Worm (Caenorhabditis elegans) whole organism, midembryonic: ENCODE data around the gene ZK596.3.

Source experiments
- T22C8.4 ChIP-seq: fragments of 200-800 bp; sonication (Bioruptor generic); IDR thresholded peaks from 2 replicates; pipeline ENCODE4 v1.3.6; 2022; ENCODE audit warnings: missing genetic modification characterization, missing compliant biosample characterization
- cog-1 ChIP-seq: sonication (generic microtip); optimal IDR thresholded peaks from 2 replicates; lab custom pipeline; 2016; ENCODE audit warnings: missing genetic modification characterization, missing compliant biosample characterization
- flt-1 ChIP-seq: fragments of 200-800 bp; sonication (Bioruptor generic); IDR thresholded peaks from 2 replicates; pipeline ENCODE4 v1.3.6; 2022; ENCODE audit warnings: missing genetic modification characterization, missing compliant biosample characterization
- klf-2 ChIP-seq: fragments of 200-800 bp; sonication (Bioruptor generic); conservative IDR thresholded peaks from 2 replicates; pipeline ENCODE4 v1.3.6; 2022; ENCODE audit warnings: missing genetic modification reagents, missing genetic modification characterization, missing compliant biosample characterization
- med-1 ChIP-seq: sonication (generic microtip); optimal IDR thresholded peaks from 2 replicates; lab custom pipeline; 2017; ENCODE audit warnings: missing genetic modification characterization, mild to moderate bottlenecking, missing compliant biosample characterization, antibody characterized with exemption, missing genetic modification reagents; ENCODE audit not compliant: insufficient read depth
- ref-1 ChIP-seq: fragments of 200-800 bp; sonication (Bioruptor generic); conservative IDR thresholded peaks from 2 replicates; pipeline ENCODE4 v1.3.6; 2022; ENCODE audit warnings: missing genetic modification reagents, missing genetic modification characterization, missing compliant biosample characterization
- tab-1 ChIP-seq: fragments of 200-800 bp; sonication (Bioruptor generic); IDR thresholded peaks from 2 replicates; pipeline ENCODE4 v1.3.6; 2022; ENCODE audit warnings: missing genetic modification characterization, missing compliant biosample characterization
- ztf-23 ChIP-seq: fragments of 200-800 bp; sonication (Bioruptor generic); IDR thresholded peaks from 2 replicates; pipeline ENCODE4 v1.3.6; 2022; ENCODE audit warnings: missing genetic modification reagents, missing genetic modification characterization, missing compliant biosample characterization
- ztf-29 ChIP-seq: fragments of 200-800 bp; sonication (Bioruptor generic); IDR thresholded peaks from 2 replicates; pipeline ENCODE4 v1.3.6; 2022; ENCODE audit warnings: missing genetic modification reagents, missing genetic modification characterization, missing compliant biosample characterization

Gene ZK596.3

DNA sequence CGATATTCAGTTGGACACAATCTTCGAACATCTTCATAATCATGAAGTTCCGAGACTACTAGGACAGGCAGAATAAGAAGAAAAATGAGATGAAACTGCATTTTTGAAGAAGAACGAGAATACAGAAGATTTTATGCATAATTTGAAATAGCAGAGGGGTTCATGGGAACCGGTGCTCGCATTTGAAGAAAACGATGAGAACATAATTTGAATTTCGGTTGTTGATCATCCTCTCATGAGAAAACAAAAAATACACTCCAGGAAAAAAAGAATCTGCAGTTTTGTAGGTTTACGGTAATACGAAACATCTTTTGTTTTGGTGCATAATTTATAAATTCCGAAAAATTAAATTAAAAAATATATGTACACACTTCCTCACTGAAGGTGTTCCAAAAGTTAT, 18.3 kb downstream of the ZK596.3 start, which contains the start of gene srlf-11:
TSS of gene srlf-11 (minus strand) at position 101 of the 400 bp plus-strand sequence.
- no peak for TF ChIP-seq med-1 (GFP tag; lab: Kevin White, UChicago)

DNA sequence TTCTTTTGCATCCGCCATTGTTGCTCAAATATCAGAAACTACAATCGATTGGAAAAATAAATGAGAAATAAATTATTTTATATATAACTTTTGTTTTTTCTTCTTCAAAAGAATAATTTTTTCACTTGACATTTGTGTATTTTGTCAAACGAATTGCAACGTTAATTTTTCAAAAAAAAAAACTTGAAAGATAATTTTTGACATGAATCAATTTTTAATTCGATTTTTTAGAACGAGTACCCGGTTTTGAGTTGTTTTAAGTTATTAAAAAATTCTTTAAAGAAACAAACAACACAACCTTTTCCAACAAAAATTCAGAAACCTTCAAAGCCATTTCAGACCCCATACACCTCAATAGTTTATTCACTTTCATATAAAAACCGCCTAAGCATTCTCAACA, 19.9 kb downstream of the ZK596.3 start, which contains the start of gene F13E9.5:
TSS of gene F13E9.5 (minus strand) at position 101 of the 400 bp plus-strand sequence.
- TF ChIP-seq klf-2 (GFP tag; lab: Robert Waterston, UW) (no peak), ref-1 (GFP tag; lab: Robert Waterston, UW) (no peak), med-1 (GFP tag; lab: Kevin White, UChicago) (no peak)

DNA sequence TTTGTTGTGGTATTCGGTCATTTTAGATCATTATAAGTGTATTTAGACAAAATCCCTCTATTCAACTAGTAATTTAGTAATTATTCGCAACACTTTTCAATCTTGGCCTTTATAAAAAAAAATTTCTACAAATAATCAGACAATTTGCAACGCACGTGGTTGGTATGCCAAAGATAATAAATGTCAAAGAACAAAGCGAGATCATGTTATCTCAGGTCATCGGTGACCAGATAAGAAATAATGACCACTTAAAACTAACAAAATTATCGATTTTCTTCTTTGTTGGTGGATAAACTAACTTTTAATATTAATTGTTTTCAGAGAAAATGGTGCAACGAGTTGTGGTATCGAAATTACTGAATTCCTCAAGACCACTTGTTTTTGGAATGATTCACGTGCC, 23.0 kb downstream of the ZK596.3 start, which contains the start of gene F13E9.13:
TSS of gene F13E9.13 (plus strand) at position 317 of the 400 bp plus-strand sequence.
- no peak for TF ChIP-seq med-1 (GFP tag; lab: Kevin White, UChicago)
- no peak for TF ChIP-seq T22C8.4 (GFP tag; lab: Robert Waterston, UW)
- TF ChIP-seq ztf-29 (GFP tag; lab: Robert Waterston, UW): no peak
- TF ChIP-seq ztf-23: no peak
- TF ChIP-seq cog-1 (tag; lab: Kevin White, UChicago): no peak
- no peak for TF ChIP-seq tab-1
- TF ChIP-seq ref-1 (GFP tag; lab: Robert Waterston, UW): no peak
- TF ChIP-seq flt-1: no peak
- no peak for TF ChIP-seq klf-2 (GFP tag; lab: Robert Waterston, UW)

DNA sequence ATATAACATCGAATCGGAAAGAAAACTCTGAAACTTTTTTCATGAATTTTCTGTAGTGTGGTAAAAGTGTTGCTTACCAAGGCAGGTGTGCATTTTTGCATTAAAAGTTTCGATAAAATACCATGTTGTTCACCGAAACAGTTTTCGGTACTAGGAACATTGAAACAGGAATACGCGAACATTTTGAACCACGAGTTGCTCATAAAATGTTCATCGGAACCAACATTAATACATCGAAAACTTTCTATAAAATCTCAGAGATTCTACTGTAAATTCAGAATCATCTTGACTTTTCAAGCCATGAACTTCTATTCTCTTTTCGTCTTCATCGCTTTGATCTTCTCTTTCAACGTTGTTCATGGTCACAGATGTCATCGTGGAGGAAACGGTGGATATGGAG, 23.9 kb downstream of the ZK596.3 start, which contains the start of gene fipr-15:
TSS of gene fipr-15 (plus strand) at position 301 of the 400 bp plus-strand sequence.
- TF ChIP-seq ztf-23 (no peak), med-1 (GFP tag; lab: Kevin White, UChicago) (no peak), T22C8.4 (GFP tag; lab: Robert Waterston, UW) (no peak), tab-1 (no peak), cog-1 (tag; lab: Kevin White, UChicago) (no peak), klf-2 (GFP tag; lab: Robert Waterston, UW) (no peak), ref-1 (GFP tag; lab: Robert Waterston, UW) (no peak), flt-1 (no peak)

DNA sequence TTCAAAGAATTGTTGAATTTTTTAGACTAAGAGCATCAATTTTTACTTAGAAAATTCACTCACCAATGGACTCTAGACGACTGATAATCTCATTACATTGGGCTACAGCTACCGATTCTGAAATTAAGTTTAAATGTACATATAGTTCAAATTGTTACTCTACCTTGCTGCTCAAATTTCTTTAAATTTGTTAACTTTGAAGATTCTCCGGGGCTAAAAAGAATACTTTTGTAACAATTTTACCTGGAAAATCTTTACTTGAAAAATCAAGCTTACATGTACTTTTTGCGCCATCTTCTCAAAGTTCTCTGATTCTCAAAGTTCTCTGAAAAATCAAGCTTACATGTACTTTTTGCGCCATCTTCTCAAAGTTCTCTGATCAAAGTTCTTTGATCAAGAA, 24.6 kb downstream of the ZK596.3 start, which contains the start of gene sdz-13:
TSS of gene sdz-13 (minus strand) at position 101 of the 400 bp plus-strand sequence.
- TF ChIP-seq ztf-23: no peak
- TF ChIP-seq klf-2 (GFP tag; lab: Robert Waterston, UW): no peak
- no peak for TF ChIP-seq flt-1
- TF ChIP-seq T22C8.4 (GFP tag; lab: Robert Waterston, UW): no peak
- no peak for TF ChIP-seq ref-1 (GFP tag; lab: Robert Waterston, UW)
- no peak for TF ChIP-seq ztf-29 (GFP tag; lab: Robert Waterston, UW)
- TF ChIP-seq tab-1: no peak
- TF ChIP-seq med-1 (GFP tag; lab: Kevin White, UChicago): no peak
- TF ChIP-seq cog-1 (tag; lab: Kevin White, UChicago): no peak

DNA sequence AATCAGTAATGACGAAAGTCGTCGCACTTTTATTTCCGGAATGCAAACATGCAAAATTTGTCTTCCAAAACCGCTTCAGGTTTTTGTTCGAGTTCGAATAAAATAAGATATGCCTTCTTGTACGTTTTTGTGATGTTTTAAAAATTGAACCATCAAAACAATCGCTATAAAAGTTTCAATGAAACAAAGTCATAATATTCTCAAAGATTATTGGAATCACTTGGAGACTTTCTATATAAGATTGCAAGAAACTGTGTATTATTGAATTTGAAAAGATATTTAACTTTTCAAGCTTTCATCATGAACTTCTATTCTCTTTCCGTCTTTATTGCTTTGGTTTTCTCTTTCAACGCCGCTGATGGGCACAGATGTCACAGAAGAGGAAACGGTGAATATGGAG, 27.3 kb downstream of the ZK596.3 start, which contains the start of gene fipr-14:
TSS of gene fipr-14 (plus strand) at position 301 of the 400 bp plus-strand sequence.
- TF ChIP-seq ref-1 (GFP tag; lab: Robert Waterston, UW): no peak
- no peak for TF ChIP-seq ztf-29 (GFP tag; lab: Robert Waterston, UW)
- no peak for TF ChIP-seq cog-1 (tag; lab: Kevin White, UChicago)

DNA sequence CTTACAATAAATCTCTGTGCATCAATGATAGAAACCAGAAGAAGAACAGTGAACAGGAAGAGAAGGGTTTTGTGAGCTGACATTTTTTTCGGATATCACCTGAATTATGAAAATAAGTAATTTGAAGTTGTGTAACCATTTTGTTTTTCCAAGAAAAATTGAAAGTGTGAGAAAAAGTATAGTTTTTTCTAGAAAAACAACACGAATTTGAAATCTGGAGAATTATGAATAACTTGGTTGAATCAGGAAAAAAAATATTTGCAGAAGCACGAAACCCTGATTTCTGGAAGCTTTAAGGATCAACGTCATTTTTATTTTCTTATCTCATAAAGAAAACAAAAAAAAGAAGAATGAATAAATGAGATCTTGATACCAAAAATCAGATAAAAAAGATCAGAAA, 29.7 kb downstream of the ZK596.3 start, which contains the start of gene F13E9.12:
TSS of gene F13E9.12 (minus strand) at position 101 of the 400 bp plus-strand sequence.
- TF ChIP-seq ztf-29 (GFP tag; lab: Robert Waterston, UW) (no peak), klf-2 (GFP tag; lab: Robert Waterston, UW) (no peak), tab-1 (no peak), med-1 (GFP tag; lab: Kevin White, UChicago) (no peak), ref-1 (GFP tag; lab: Robert Waterston, UW) (no peak), cog-1 (tag; lab: Kevin White, UChicago) (no peak), flt-1 (no peak), ztf-23 (no peak), T22C8.4 (GFP tag; lab: Robert Waterston, UW) (no peak)

DNA sequence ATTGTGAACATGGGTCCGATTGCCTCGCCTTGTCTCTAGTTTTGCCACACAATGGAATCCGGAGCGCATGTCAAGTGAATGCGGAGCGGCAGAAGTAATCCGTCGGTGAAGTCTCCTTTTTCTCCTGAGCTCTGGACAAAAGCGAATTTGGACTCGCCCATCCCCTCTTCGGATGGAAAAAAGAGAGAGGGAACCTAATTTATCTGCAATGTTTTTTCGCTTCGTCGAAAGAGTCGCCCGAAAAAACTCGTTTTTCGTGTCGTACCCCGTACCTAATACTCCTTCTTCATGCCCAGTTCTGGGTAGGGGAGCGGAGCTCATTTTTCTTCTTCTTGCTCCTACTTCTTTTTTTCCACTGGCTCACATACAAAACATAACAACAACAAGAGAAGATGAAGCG, 34.0 kb downstream of the ZK596.3 start:
- TF ChIP-seq ztf-23 (no peak), flt-1 (0 out of 2 replicates have a peak, but pooled peaks have one; percentile 4)

DNA sequence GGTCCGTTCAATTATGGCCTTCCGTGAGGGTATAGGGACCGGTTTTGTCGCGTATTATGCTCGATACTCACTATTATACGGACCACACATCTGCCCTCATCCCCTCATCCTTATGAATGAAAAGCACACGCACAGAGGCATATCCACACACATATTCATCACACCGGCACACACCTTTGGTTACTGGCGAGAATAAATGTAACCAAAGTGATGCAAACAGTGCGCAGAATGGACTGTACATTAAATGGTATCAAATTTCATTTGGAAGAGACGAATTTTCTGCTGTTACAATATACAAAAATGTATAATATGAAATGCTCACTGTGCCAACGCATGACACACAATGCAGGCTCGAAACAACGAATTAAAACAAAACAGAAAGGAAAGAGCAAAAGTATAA, 34.5 kb downstream of the ZK596.3 start:
- TF ChIP-seq tab-1 (0 out of 2 replicates have a peak, but pooled peaks have one; percentile 65), cog-1 (tag; lab: Kevin White, UChicago) (no peak)

DNA sequence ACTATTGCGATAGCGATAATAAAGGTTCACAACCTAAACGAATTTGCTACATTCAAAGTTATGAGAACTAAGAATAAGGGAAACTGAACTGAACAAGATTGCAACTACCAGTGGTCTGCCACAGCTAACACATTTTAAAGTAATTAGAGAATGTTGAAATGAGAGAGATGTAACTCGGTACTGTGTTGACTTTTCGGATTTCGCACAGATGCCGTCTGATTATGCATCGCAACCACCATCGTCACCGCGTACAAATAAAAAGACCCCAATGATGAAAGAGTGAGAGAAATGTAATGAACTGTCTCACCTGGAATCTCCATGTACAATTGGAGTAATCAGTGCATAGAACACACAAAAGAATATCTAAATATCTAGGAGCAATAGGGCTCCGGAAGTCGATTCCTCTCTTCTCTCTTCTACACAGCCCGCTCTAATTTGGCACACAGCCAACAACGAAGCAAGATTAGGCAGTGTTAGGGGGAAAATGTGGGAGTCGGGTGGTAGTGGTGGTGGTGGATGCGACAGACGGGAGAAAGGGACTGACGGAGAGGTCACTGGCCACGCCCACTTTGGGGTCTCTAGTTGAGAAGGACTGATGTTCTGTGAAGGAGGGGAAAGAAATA, 35.4 kb downstream of the ZK596.3 start, which contains the start of gene F13E9.11:
TSS of gene F13E9.11 (minus strand) at position 507 of the 623 bp plus-strand sequence.
- no peak for TF ChIP-seq med-1 (GFP tag; lab: Kevin White, UChicago)
- TF ChIP-seq klf-2 (GFP tag; lab: Robert Waterston, UW): no peak
- no peak for TF ChIP-seq cog-1 (tag; lab: Kevin White, UChicago)
- no peak; the same call in 1 of the 2 replicates for TF ChIP-seq T22C8.4 (GFP tag; lab: Robert Waterston, UW)
- peak; percentile 51; the same call in 1 of the 2 replicates for TF ChIP-seq tab-1
- peak; percentile 18; the same call in 1 of the 2 replicates for TF ChIP-seq ztf-23
- no peak for TF ChIP-seq ref-1 (GFP tag; lab: Robert Waterston, UW)
- 0 out of 2 replicates have a peak, but pooled peaks have one; percentile 50 for TF ChIP-seq flt-1
- TF ChIP-seq ztf-29 (GFP tag; lab: Robert Waterston, UW): no peak
